Worm (Caenorhabditis elegans): ENCODE results near the gene rps-1.

ce11 chrIII:4435262-4435661 lies 40.5 kb upstream of the rps-1 start:
- TF ChIP-seq nhr-11 (tag; optimal IDR thresholded peaks at IDR 0.05) (no peak), lin-39 (tag; optimal IDR thresholded peaks at IDR 0.05) (no peak), ztf-11 (tag; optimal IDR thresholded peaks at IDR 0.05) (no peak), nhr-237 (tag; optimal IDR thresholded peaks at IDR 0.05) (no peak), nhr-6 (tag; optimal IDR thresholded peaks at IDR 0.05) (no peak), lin-11 (tag; optimal IDR thresholded peaks at IDR 0.05) (no peak), Y55F3AM.14 (GFP tag; optimal IDR thresholded peaks at IDR 0.05) (no peak)
